Fruit fly (Drosophila melanogaster) whole organism, embryonic: Measurements from ENCODE around the gene Zdhhc8.

Source experiments
- Ada2b ChIP-seq: fragments of 200-800 bp; sonication (Bioruptor generic); IDR thresholded peaks from 2 replicates; pipeline ENCODE4 v1.3.6; 2022; ENCODE audit warnings: missing biosample characterization, missing genetic modification characterization
- B-H2 ChIP-seq: fragments of 200-800 bp; sonication (Bioruptor generic); optimal IDR thresholded peaks from 2 replicates; lab custom pipeline; 2018; ENCODE audit warnings: missing biosample characterization, mild to moderate bottlenecking, missing genetic modification characterization
- CG11085 ChIP-seq: fragments of 200-800 bp; sonication (Bioruptor generic); IDR thresholded peaks from 2 replicates; pipeline ENCODE4 v1.3.6; 2022; ENCODE audit warnings: missing biosample characterization, missing genetic modification characterization
- CG13123 ChIP-seq: fragments of 200-800 bp; sonication (Bioruptor generic); optimal IDR thresholded peaks from 2 replicates; lab custom pipeline; 2016; ENCODE audit warnings: missing biosample characterization, missing genetic modification characterization
- CG14050 ChIP-seq: fragments of 200-800 bp; sonication (Bioruptor generic); IDR thresholded peaks from 3 replicates; pipeline ENCODE4 v1.3.6; 2022; ENCODE audit warnings: missing biosample characterization, missing genetic modification characterization
- CG14441 ChIP-seq: fragments of 200-800 bp; sonication (Bioruptor generic); IDR thresholded peaks from 2 replicates; pipeline ENCODE4 v1.3.6; 2022; ENCODE audit warnings: missing biosample characterization, missing genetic modification characterization
- CG15269 ChIP-seq: fragments of 200-800 bp; sonication (Bioruptor generic); optimal IDR thresholded peaks from 2 replicates; lab custom pipeline; 2018; ENCODE audit warnings: missing biosample characterization, mild to moderate bottlenecking, missing genetic modification characterization, moderate library complexity
- CG15479 ChIP-seq: fragments of 200-800 bp; sonication (Bioruptor generic); optimal IDR thresholded peaks from 3 replicates; lab custom pipeline; 2019; ENCODE audit warnings: missing biosample characterization, mild to moderate bottlenecking, missing genetic modification characterization, moderate library complexity
- CG1603 ChIP-seq: fragments of 200-800 bp; sonication (Bioruptor generic); optimal IDR thresholded peaks from 2 replicates; lab custom pipeline; 2019; ENCODE audit warnings: missing biosample characterization, mild to moderate bottlenecking, missing genetic modification characterization, moderate library complexity
- CG1647 ChIP-seq: fragments of 200-800 bp; sonication (Bioruptor generic); optimal IDR thresholded peaks from 3 replicates; lab custom pipeline; 2016; ENCODE audit warnings: missing biosample characterization, missing genetic modification characterization
- CG17361 ChIP-seq: fragments of 200-800 bp; sonication (Bioruptor generic); IDR thresholded peaks from 3 replicates; pipeline ENCODE4 v1.3.6; 2022; ENCODE audit warnings: missing biosample characterization, missing genetic modification characterization
- CG2202 ChIP-seq: fragments of 200-800 bp; sonication (Bioruptor generic); optimal IDR thresholded peaks from 2 replicates; lab custom pipeline; 2018; ENCODE audit warnings: missing biosample characterization, mild to moderate bottlenecking, missing genetic modification characterization
- CG2889 ChIP-seq: fragments of 200-800 bp; sonication (Bioruptor generic); IDR thresholded peaks from 3 replicates; pipeline ENCODE4 v1.3.6; 2022; ENCODE audit warnings: missing biosample characterization, missing genetic modification characterization
- CG32772 ChIP-seq: fragments of 200-800 bp; sonication (Bioruptor generic); IDR thresholded peaks from 2 replicates; pipeline ENCODE4 v1.3.6; 2022; ENCODE audit warnings: missing biosample characterization, missing genetic modification characterization
- CG33557 ChIP-seq: fragments of 200-800 bp; sonication (Bioruptor generic); optimal IDR thresholded peaks from 2 replicates; lab custom pipeline; 2019; ENCODE audit warnings: missing biosample characterization, mild to moderate bottlenecking, missing genetic modification characterization, moderate library complexity
- CG3838 ChIP-seq: fragments of 200-800 bp; sonication (Bioruptor generic); optimal IDR thresholded peaks from 3 replicates; lab custom pipeline; 2016; ENCODE audit warnings: missing biosample characterization, missing genetic modification characterization
- CG4404 ChIP-seq: fragments of 200-800 bp; sonication (Bioruptor generic); IDR thresholded peaks from 2 replicates; pipeline ENCODE4 v1.3.6; 2022; ENCODE audit warnings: missing biosample characterization, missing genetic modification characterization
- CG6175 ChIP-seq: fragments of 200-800 bp; sonication (Bioruptor generic); IDR thresholded peaks from 3 replicates; pipeline ENCODE4 v1.3.6; 2022; ENCODE audit warnings: missing biosample characterization, missing genetic modification characterization
- CG6683 ChIP-seq: fragments of 200-800 bp; sonication (Bioruptor generic); optimal IDR thresholded peaks from 2 replicates; lab custom pipeline; 2017; ENCODE audit warnings: missing biosample characterization, mild to moderate bottlenecking, missing genetic modification characterization, missing genetic modification reagents
- CG6689 ChIP-seq: fragments of 200-800 bp; sonication (Bioruptor generic); IDR thresholded peaks from 2 replicates; pipeline ENCODE4 v1.3.6; 2022; ENCODE audit warnings: missing biosample characterization, missing genetic modification characterization
- CG6854 ChIP-seq: fragments of 200-800 bp; sonication (Bioruptor generic); optimal IDR thresholded peaks from 3 replicates; lab custom pipeline; 2017; ENCODE audit warnings: missing biosample characterization, mild to moderate bottlenecking, missing genetic modification characterization
- CG7372 ChIP-seq: fragments of 200-800 bp; sonication (Bioruptor generic); IDR thresholded peaks from 2 replicates; pipeline ENCODE4 v1.3.6; 2022; ENCODE audit warnings: missing biosample characterization, missing genetic modification characterization
- CG7745 ChIP-seq: fragments of 200-800 bp; sonication (Bioruptor generic); optimal IDR thresholded peaks from 2 replicates; lab custom pipeline; 2018; ENCODE audit warnings: missing biosample characterization, mild to moderate bottlenecking, missing genetic modification characterization, moderate library complexity
- CG7839 ChIP-seq: fragments of 200-800 bp; sonication (Bioruptor generic); optimal IDR thresholded peaks from 3 replicates; lab custom pipeline; 2018; ENCODE audit warnings: missing biosample characterization, mild to moderate bottlenecking, missing genetic modification characterization, moderate library complexity
- CG8388 ChIP-seq: fragments of 200-800 bp; sonication (Bioruptor generic); optimal IDR thresholded peaks from 2 replicates; lab custom pipeline; 2019; ENCODE audit warnings: missing biosample characterization, mild to moderate bottlenecking, missing genetic modification characterization, moderate library complexity
- CG9609 ChIP-seq: fragments of 200-800 bp; sonication (Bioruptor generic); optimal IDR thresholded peaks from 3 replicates; lab custom pipeline; 2016; ENCODE audit warnings: missing biosample characterization, missing genetic modification characterization
- CHES-1-like ChIP-seq: fragments of 200-800 bp; sonication (Bioruptor generic); optimal IDR thresholded peaks from 2 replicates; lab custom pipeline; 2016; ENCODE audit warnings: missing biosample characterization, missing genetic modification characterization
- Deaf1 ChIP-seq: fragments of 200-800 bp; optimal IDR thresholded peaks from 3 replicates; lab custom pipeline; 2019; ENCODE audit warnings: missing biosample characterization, mild to moderate bottlenecking, missing genetic modification characterization, moderate library complexity
- Fer2 ChIP-seq: fragments of 200-800 bp; sonication (Bioruptor generic); optimal IDR thresholded peaks from 2 replicates; lab custom pipeline; 2018; ENCODE audit warnings: missing biosample characterization, mild to moderate bottlenecking, missing genetic modification characterization, moderate library complexity
- Hey ChIP-seq: fragments of 200-800 bp; sonication (Bioruptor generic); optimal IDR thresholded peaks from 3 replicates; lab custom pipeline; 2018; ENCODE audit warnings: missing biosample characterization, mild to moderate bottlenecking, missing genetic modification characterization
- Hmr ChIP-seq: fragments of 200-800 bp; sonication (Bioruptor generic); optimal IDR thresholded peaks from 3 replicates; lab custom pipeline; 2017; ENCODE audit warnings: mild to moderate bottlenecking, missing biosample characterization, missing genetic modification reagents, missing genetic modification characterization
- MTF-1 ChIP-seq: fragments of 200-800 bp; sonication (Bioruptor generic); optimal IDR thresholded peaks from 2 replicates; lab custom pipeline; 2018; ENCODE audit warnings: missing biosample characterization, mild to moderate bottlenecking, missing genetic modification characterization, borderline replicate concordance
- Meics ChIP-seq: fragments of 200-800 bp; sonication (Bioruptor generic); optimal IDR thresholded peaks from 2 replicates; lab custom pipeline; 2017; ENCODE audit warnings: missing biosample characterization, mild to moderate bottlenecking, missing genetic modification characterization
- Six4 ChIP-seq: fragments of 200-800 bp; sonication (Bioruptor generic); optimal IDR thresholded peaks from 2 replicates; lab custom pipeline; 2016; ENCODE audit warnings: missing biosample characterization, missing genetic modification characterization
- ap ChIP-seq: fragments of 200-800 bp; sonication (Bioruptor generic); IDR thresholded peaks from 2 replicates; pipeline ENCODE4 v1.3.6; 2022; ENCODE audit warnings: missing biosample characterization, missing genetic modification characterization
- bcd ChIP-seq: fragments of 200-800 bp; sonication (Bioruptor generic); optimal IDR thresholded peaks from 2 replicates; lab custom pipeline; 2017; ENCODE audit warnings: missing biosample characterization, mild to moderate bottlenecking, missing genetic modification characterization
- btn ChIP-seq: fragments of 200-800 bp; sonication (Bioruptor generic); optimal IDR thresholded peaks from 2 replicates; lab custom pipeline; 2016; ENCODE audit warnings: missing biosample characterization, missing genetic modification characterization
- cad ChIP-seq: fragments of >200 bp; optimal IDR thresholded peaks from 2 replicates; lab custom pipeline; 2017; ENCODE audit warnings: missing biosample characterization, missing genetic modification characterization
- crol ChIP-seq: fragments of 200-800 bp; sonication (Bioruptor generic); IDR thresholded peaks from 2 replicates; pipeline ENCODE4 v1.3.6; 2022; ENCODE audit warnings: missing biosample characterization, missing genetic modification characterization
- dpn ChIP-seq, 2 experiments: fragments of 200-800 bp; sonication (Bioruptor generic); optimal IDR thresholded peaks; 3 replicates each; lab custom pipeline; 2016; ENCODE audit warnings: missing biosample characterization in 2 of 2, missing genetic modification characterization in 2 of 2
- fd102C ChIP-seq: fragments of 200-800 bp; sonication (Bioruptor generic); optimal IDR thresholded peaks from 2 replicates; lab custom pipeline; 2018; ENCODE audit warnings: missing biosample characterization, mild to moderate bottlenecking, missing genetic modification characterization, moderate library complexity
- hth ChIP-seq: fragments of >200 bp; optimal IDR thresholded peaks from 2 replicates; lab custom pipeline; 2017; ENCODE audit warnings: inconsistent platforms
- kay ChIP-seq: fragments of 200-800 bp; sonication (Bioruptor generic); optimal IDR thresholded peaks from 2 replicates; lab custom pipeline; 2016; ENCODE audit warnings: missing biosample characterization, missing genetic modification characterization
- otp ChIP-seq: fragments of 200-800 bp; sonication (Bioruptor generic); IDR thresholded peaks from 3 replicates; pipeline ENCODE4, ENCODE4 v1.3.6; 2022; ENCODE audit warnings: missing biosample characterization, missing genetic modification characterization
- phol ChIP-seq: fragments of 200-800 bp; sonication (Bioruptor generic); optimal IDR thresholded peaks from 3 replicates; lab custom pipeline; 2018; ENCODE audit warnings: missing biosample characterization, mild to moderate bottlenecking, missing genetic modification characterization, moderate library complexity
- slbo ChIP-seq: fragments of 200-800 bp; sonication (Bioruptor generic); IDR thresholded peaks from 2 replicates; pipeline ENCODE4 v1.3.6; 2022; ENCODE audit warnings: missing biosample characterization, missing genetic modification characterization
- sna ChIP-seq: fragments of 200-800 bp; sonication (Bioruptor generic); IDR thresholded peaks from 2 replicates; pipeline ENCODE4 v1.3.6; 2022; ENCODE audit warnings: missing biosample characterization, missing genetic modification characterization; ENCODE audit not compliant: partially characterized antibody
- sug ChIP-seq: fragments of 200-800 bp; optimal IDR thresholded peaks from 2 replicates; lab custom pipeline; 2019; ENCODE audit warnings: missing biosample characterization, mild to moderate bottlenecking, missing genetic modification characterization, moderate library complexity
- tgo ChIP-seq: fragments of 200-800 bp; sonication (Bioruptor generic); IDR thresholded peaks from 3 replicates; pipeline ENCODE4 v1.3.6; 2022; ENCODE audit warnings: missing biosample characterization, missing genetic modification characterization
- tll ChIP-seq, 2 experiments: fragments of 200-800 bp in 1 of 2; fragments of >200 bp in 1 of 2; sonication (Bioruptor generic) in 1 of 2; optimal IDR thresholded peaks; 2 replicates each; lab custom pipeline; 2017 to 2019; ENCODE audit warnings: missing biosample characterization in 2 of 2, missing genetic modification characterization in 2 of 2, mild to moderate bottlenecking in 1 of 2, moderate library complexity in 1 of 2
- wdn ChIP-seq: fragments of 200-800 bp; sonication (Bioruptor generic); IDR thresholded peaks from 2 replicates; pipeline ENCODE4 v1.3.6; 2022; ENCODE audit warnings: missing biosample characterization, missing genetic modification characterization
- wor ChIP-seq: fragments of 200-800 bp; sonication (Bioruptor generic); IDR thresholded peaks from 2 replicates; pipeline ENCODE4 v1.3.6; 2022; ENCODE audit warnings: missing biosample characterization, missing genetic modification characterization
- zfh2 ChIP-seq: fragments of 200-800 bp; sonication (Bioruptor generic); optimal IDR thresholded peaks from 2 replicates; lab custom pipeline; 2016; ENCODE audit warnings: missing biosample characterization, missing genetic modification characterization

Zdhhc8 gene

DNA sequence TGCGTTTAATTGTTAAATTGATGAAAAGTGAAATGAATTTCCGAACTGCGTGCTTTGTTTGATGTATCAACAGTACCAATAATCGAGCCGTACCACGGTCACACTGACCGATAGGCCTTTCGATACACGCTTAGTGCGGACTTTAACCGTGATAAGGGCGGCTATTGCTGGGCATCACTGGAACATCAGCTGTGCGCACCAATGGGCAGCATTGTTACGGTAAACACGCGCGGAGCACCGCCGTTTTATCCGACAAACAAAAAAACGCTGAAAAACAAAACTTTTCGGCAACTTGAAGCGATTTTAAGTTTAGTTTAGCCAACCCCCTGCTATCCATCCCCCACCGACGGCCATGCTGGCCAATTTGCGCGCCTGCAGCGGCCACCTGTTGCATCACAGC, 36.9 kb downstream of the Zdhhc8 start, which contains the start of the genes c12.1 and c12.2 (continued):
- no peak for TF ChIP-seq ap (GFP tag; lab: Robert Waterston, UW)
- TF ChIP-seq bcd = no peak
- TF ChIP-seq CG17361 (GFP tag; lab: Robert Waterston, UW) = no peak
- no peak for TF ChIP-seq zfh2
- TF ChIP-seq CG7745 (tag; lab: Kevin White, UChicago) = no peak
- TF ChIP-seq otp (GFP tag; lab: Robert Waterston, UW) = no peak
- no peak for TF ChIP-seq sug (tag; lab: Kevin White, UChicago)
- TF ChIP-seq Meics = no peak
- TF ChIP-seq CG7372 (GFP tag; lab: Robert Waterston, UW) = no peak
- no peak for TF ChIP-seq CG6689 (GFP tag; lab: Robert Waterston, UW)
- no peak for TF ChIP-seq hth
- TF ChIP-seq CG9609 (GFP tag; lab: Kevin White, UChicago) = peak; percentile 1
- no peak for TF ChIP-seq CG3838
- no peak for TF ChIP-seq wor
- TF ChIP-seq CG14441 (GFP tag; lab: Robert Waterston, UW) = no peak
- no peak for TF ChIP-seq CG4404 (GFP tag; lab: Robert Waterston, UW)
- no peak for TF ChIP-seq CG13123 (GFP tag; lab: Kevin White, UChicago)
- no peak for TF ChIP-seq cad (GFP tag; lab: Kevin White, UChicago)
- TF ChIP-seq kay = no peak
- no peak for TF ChIP-seq Hmr (GFP tag; lab: Kevin White, UChicago)
- no peak for TF ChIP-seq Fer2 (tag; lab: Kevin White, UChicago)
- TF ChIP-seq CG15479 (GFP tag; lab: Kevin White, UChicago) = no peak
- no peak for TF ChIP-seq CG32772 (GFP tag; lab: Robert Waterston, UW)
- no peak for TF ChIP-seq CG2202 (tag; lab: Kevin White, UChicago)
- no peak for TF ChIP-seq crol (GFP tag; lab: Robert Waterston, UW)
- TF ChIP-seq sna (GFP tag; lab: Robert Waterston, UW) = no peak
- TF ChIP-seq slbo (GFP tag; lab: Robert Waterston, UW) = no peak
- no peak for TF ChIP-seq CG2889 (GFP tag; lab: Robert Waterston, UW)
- no peak for TF ChIP-seq fd102C (GFP tag; lab: Kevin White, UChicago)
- no peak for TF ChIP-seq CG6854
- no peak for TF ChIP-seq dpn (GFP tag; optimal IDR thresholded peaks at IDR 0.05; lab: Kevin White, UChicago)
- no peak for TF ChIP-seq wdn (GFP tag; lab: Robert Waterston, UW)
- no peak for TF ChIP-seq CG15269 (tag; lab: Kevin White, UChicago)
- no peak for TF ChIP-seq CG14050 (GFP tag; lab: Robert Waterston, UW)
- no peak for TF ChIP-seq CG1647 (GFP tag; lab: Kevin White, UChicago)
- TF ChIP-seq tgo (GFP tag; lab: Robert Waterston, UW) = no peak
- peak; percentile 50 for TF ChIP-seq phol (tag; lab: Kevin White, UChicago)
- TF ChIP-seq CG33557 = no peak
- no peak for TF ChIP-seq CG11085 (GFP tag; lab: Robert Waterston, UW)
- TF ChIP-seq MTF-1 (GFP tag; lab: Kevin White, UChicago) = no peak
- TF ChIP-seq Hey (tag; lab: Kevin White, UChicago) = no peak
- no peak for TF ChIP-seq CG7839
- no peak for TF ChIP-seq Ada2b (GFP tag; lab: Robert Waterston, UW)
- TF ChIP-seq CHES-1-like (GFP tag; lab: Kevin White, UChicago) = peak; percentile 80
- TF ChIP-seq CG8388 (GFP tag; lab: Kevin White, UChicago) = no peak
- TF ChIP-seq Deaf1 (tag; lab: Kevin White, UChicago) = no peak
- TF ChIP-seq B-H2 (GFP tag; lab: Kevin White, UChicago) = no peak
- no peak for TF ChIP-seq Six4
- no peak for TF ChIP-seq btn (GFP tag; lab: Kevin White, UChicago)
- no peak for TF ChIP-seq CG6175 (GFP tag; lab: Robert Waterston, UW)
- no peak for TF ChIP-seq CG1603 (tag; lab: Kevin White, UChicago)
- no peak for TF ChIP-seq tll (GFP tag; optimal IDR thresholded peaks at IDR 0.05; lab: Kevin White, UChicago)
- TF ChIP-seq CG6683 (GFP tag; lab: Kevin White, UChicago) = no peak
